Worm (Caenorhabditis elegans): ENCODE measurements around the gene knl-1.

knl-1 gene

ce11 chrIII:8287519-8287918 lies 37.1 kb downstream of the knl-1 start:
- TF ChIP-seq T22C8.4 (GFP tag; IDR thresholded peaks at IDR 0.05) = no peak
- TF ChIP-seq ztf-29 (GFP tag; IDR thresholded peaks at IDR 0.05) = no peak
- no peak for TF ChIP-seq klf-2 (GFP tag; conservative IDR thresholded peaks at IDR 0.05)
- 0 out of 2 replicates have a peak, but pooled peaks have one; percentile 16 for TF ChIP-seq ztf-23 (GFP tag; IDR thresholded peaks at IDR 0.05)
- no peak for TF ChIP-seq cog-1 (tag; optimal IDR thresholded peaks at IDR 0.05)
- TF ChIP-seq tab-1 (GFP tag; IDR thresholded peaks at IDR 0.05) = no peak
- no peak for TF ChIP-seq ref-1 (GFP tag; conservative IDR thresholded peaks at IDR 0.05)
- TF ChIP-seq flt-1 (GFP tag; IDR thresholded peaks at IDR 0.05) = peak; percentile 52; the same call in 1 of the 2 replicates
- no peak for TF ChIP-seq med-1 (GFP tag; optimal IDR thresholded peaks at IDR 0.05; ENCODE audit: insufficient read depth)

- TF ChIP-seq ztf-23 (GFP tag; IDR thresholded peaks at IDR 0.05) (no peak), ref-1 (GFP tag; conservative IDR thresholded peaks at IDR 0.05) (no peak), flt-1 (GFP tag; IDR thresholded peaks at IDR 0.05) (no peak)
Observed at ce11 chrIII:8289181-8289580, 38.7 kb downstream of the knl-1 start.

ce11 chrIII:8291268-8292032 lies 41.0 kb downstream of the knl-1 start:
- TF ChIP-seq ztf-23 (GFP tag; IDR thresholded peaks at IDR 0.05) = no peak
- no peak for TF ChIP-seq tab-1 (GFP tag; IDR thresholded peaks at IDR 0.05)
- TF ChIP-seq ref-1 (GFP tag; conservative IDR thresholded peaks at IDR 0.05) = no peak
- no peak for TF ChIP-seq klf-2 (GFP tag; conservative IDR thresholded peaks at IDR 0.05)
- TF ChIP-seq cog-1 (tag; optimal IDR thresholded peaks at IDR 0.05) = no peak

- TF ChIP-seq ref-1 (GFP tag; conservative IDR thresholded peaks at IDR 0.05) = no peak
- no peak for TF ChIP-seq flt-1 (GFP tag; IDR thresholded peaks at IDR 0.05)
Observed at ce11 chrIII:8293260-8293659, 42.8 kb downstream of the knl-1 start.

- TF ChIP-seq med-1 (GFP tag; optimal IDR thresholded peaks at IDR 0.05; ENCODE audit: insufficient read depth) = no peak
- TF ChIP-seq tab-1 (GFP tag; IDR thresholded peaks at IDR 0.05) = no peak
- no peak for TF ChIP-seq ref-1 (GFP tag; conservative IDR thresholded peaks at IDR 0.05)
- TF ChIP-seq cog-1 (tag; optimal IDR thresholded peaks at IDR 0.05) = no peak
- TF ChIP-seq klf-2 (GFP tag; conservative IDR thresholded peaks at IDR 0.05) = no peak
- TF ChIP-seq flt-1 (GFP tag; IDR thresholded peaks at IDR 0.05) = no peak
- TF ChIP-seq ztf-29 (GFP tag; IDR thresholded peaks at IDR 0.05) = no peak
- TF ChIP-seq ztf-23 (GFP tag; IDR thresholded peaks at IDR 0.05) = no peak
- no peak for TF ChIP-seq T22C8.4 (GFP tag; IDR thresholded peaks at IDR 0.05)
Observed at ce11 chrIII:8298216-8298920, 47.9 kb downstream of the knl-1 start.

- TF ChIP-seq flt-1 (GFP tag; IDR thresholded peaks at IDR 0.05) = no peak
- 0 out of 2 replicates have a peak, but pooled peaks have one; percentile 66 for TF ChIP-seq tab-1 (GFP tag; IDR thresholded peaks at IDR 0.05)
Observed at ce11 chrIII:8299078-8299587, 48.7 kb downstream of the knl-1 start.

- TF ChIP-seq cog-1 (tag; optimal IDR thresholded peaks at IDR 0.05) (no peak), med-1 (GFP tag; optimal IDR thresholded peaks at IDR 0.05; ENCODE audit: insufficient read depth) (no peak), flt-1 (GFP tag; IDR thresholded peaks at IDR 0.05) (no peak), tab-1 (GFP tag; IDR thresholded peaks at IDR 0.05) (no peak)
Observed at ce11 chrIII:8299734-8300133, 49.3 kb downstream of the knl-1 start.

- no peak for TF ChIP-seq ref-1 (GFP tag; conservative IDR thresholded peaks at IDR 0.05)
- TF ChIP-seq flt-1 (GFP tag; IDR thresholded peaks at IDR 0.05) = 0 out of 2 replicates have a peak, but pooled peaks have one; percentile 15
Observed at ce11 chrIII:8300860-8301396, 50.5 kb downstream of the knl-1 start.

ce11 chrIII:8303440-8303839 lies 53.0 kb downstream of the knl-1 start:
- no peak for TF ChIP-seq klf-2 (GFP tag; conservative IDR thresholded peaks at IDR 0.05)

All from whole organism, midembryonic.